Worm (Caenorhabditis elegans) whole organism, L4 larva: ENCODE results near the gene K01A6.6.
A peak's percentile ranks its signal among the peaks of the same experiment; 100 is the strongest.

Experiments used
- F37D6.2 ChIP-seq: sonication (generic microtip); optimal IDR thresholded peaks from 2 replicates; lab custom pipeline; 2016; ENCODE audit warnings: mild to moderate bottlenecking, missing genetic modification characterization, missing compliant biosample characterization
- F44E2.7 ChIP-seq: fragments of 200-800 bp; sonication (Bioruptor generic); IDR thresholded peaks from 2 replicates; pipeline ENCODE4 v2.1.2; 2022; ENCODE audit warnings: missing genetic modification characterization, missing compliant biosample characterization
- Y105C5A.15 ChIP-seq: fragments of 200-800 bp; sonication (Bioruptor generic); IDR thresholded peaks from 2 replicates; pipeline ENCODE4 v1.3.6; 2022; ENCODE audit warnings: missing genetic modification characterization, missing compliant biosample characterization
- ZK337.2 ChIP-seq: fragments of 200-800 bp; sonication (Bioruptor generic); IDR thresholded peaks from 2 replicates; pipeline ENCODE4 v1.3.6; 2022; ENCODE audit warnings: missing genetic modification reagents, missing genetic modification characterization, missing compliant biosample characterization
- aha-1 ChIP-seq: fragments of 150-350 bp; peaks from one replicate; lab custom pipeline; 2014; ENCODE audit warnings: missing biosample characterization, missing genetic modification characterization
- ama-1 ChIP-seq: fragments of 150-350 bp; optimal IDR thresholded peaks from 2 replicates; lab custom pipeline; 2014; ENCODE audit warnings: inconsistent platforms, mixed read lengths
- ceh-32 ChIP-seq: sonication (generic microtip); optimal IDR thresholded peaks from 2 replicates; lab custom pipeline; 2016; ENCODE audit warnings: mild to moderate bottlenecking, missing genetic modification characterization, missing compliant biosample characterization; ENCODE audit not compliant: poor library complexity
- ceh-44 ChIP-seq: fragments of 200-800 bp; sonication (Bioruptor generic); IDR thresholded peaks from 2 replicates; pipeline ENCODE4 v1.3.6; 2022; ENCODE audit warnings: missing genetic modification reagents, missing genetic modification characterization, missing compliant biosample characterization
- ceh-82 ChIP-seq: sonication (generic microtip); optimal IDR thresholded peaks from 2 replicates; lab custom pipeline; 2017; ENCODE audit warnings: missing biosample characterization, missing genetic modification characterization
- ces-1 ChIP-seq: fragments of 150-350 bp; sonication (generic microtip); optimal IDR thresholded peaks from 4 replicates; lab custom pipeline; 2014; ENCODE audit warnings: missing biosample characterization, missing genetic modification reagents, missing genetic modification characterization
- ctbp-1 ChIP-seq: fragments of 200-800 bp; sonication (Bioruptor generic); IDR thresholded peaks from 2 replicates; pipeline ENCODE4 v1.3.6; 2022; ENCODE audit warnings: missing genetic modification reagents, missing genetic modification characterization, missing compliant biosample characterization
- fkh-10 ChIP-seq: fragments of 150-350 bp; optimal IDR thresholded peaks from 2 replicates; lab custom pipeline; 2014; ENCODE audit warnings: missing biosample characterization, missing genetic modification reagents, missing genetic modification characterization
- gei-8 ChIP-seq: fragments of 200-800 bp; sonication (Bioruptor generic); optimal IDR thresholded peaks from 2 replicates; lab custom pipeline; 2018; ENCODE audit warnings: mild to moderate bottlenecking, missing genetic modification characterization, missing compliant biosample characterization
- hlh-11 ChIP-seq: fragments of 200-800 bp; sonication (Bioruptor generic); optimal IDR thresholded peaks from 2 replicates; lab custom pipeline; 2018; ENCODE audit warnings: mild to moderate bottlenecking, missing genetic modification characterization, missing compliant biosample characterization
- lin-13 ChIP-seq: fragments of 150-350 bp; optimal IDR thresholded peaks from 2 replicates; lab custom pipeline; 2014; ENCODE audit warnings: missing biosample characterization, missing genetic modification reagents, missing genetic modification characterization
- lin-15B ChIP-seq: fragments of 150-350 bp; sonication (generic microtip); optimal IDR thresholded peaks from 3 replicates; lab custom pipeline; 2014; ENCODE audit warnings: missing biosample characterization, missing genetic modification characterization
- madf-9 ChIP-seq: fragments of 200-800 bp; sonication (Bioruptor generic); conservative IDR thresholded peaks from 2 replicates; pipeline ENCODE4 v1.3.6; 2022; ENCODE audit warnings: missing genetic modification reagents, missing genetic modification characterization, missing compliant biosample characterization
- mdt-29 ChIP-seq: fragments of 200-800 bp; sonication (Bioruptor generic); IDR thresholded peaks from 2 replicates; pipeline ENCODE4 v1.3.6; 2022; ENCODE audit warnings: missing genetic modification reagents, missing genetic modification characterization, missing compliant biosample characterization
- mxl-2 ChIP-seq: fragments of 200-800 bp; sonication (Bioruptor generic); conservative IDR thresholded peaks from 2 replicates; pipeline ENCODE4 v1.3.6; 2022; ENCODE audit warnings: missing genetic modification reagents, missing genetic modification characterization, missing compliant biosample characterization
- mxl-3 ChIP-seq: fragments of 200-800 bp; sonication (Bioruptor generic); optimal IDR thresholded peaks from 2 replicates; lab custom pipeline; 2018; ENCODE audit warnings: mild to moderate bottlenecking, missing genetic modification characterization, missing compliant biosample characterization
- nhr-102 ChIP-seq: sonication (generic microtip); optimal IDR thresholded peaks from 2 replicates; lab custom pipeline; 2016; ENCODE audit warnings: mild to moderate bottlenecking, missing genetic modification characterization, moderate library complexity, missing compliant biosample characterization
- nhr-41 ChIP-seq: fragments of 200-800 bp; sonication (Bioruptor generic); IDR thresholded peaks from 2 replicates; pipeline ENCODE4 v1.3.6; 2022; ENCODE audit warnings: missing genetic modification reagents, missing genetic modification characterization, missing compliant biosample characterization
- nhr-48 ChIP-seq: sonication (generic microtip); optimal IDR thresholded peaks from 2 replicates; lab custom pipeline; 2016; ENCODE audit warnings: mild to moderate bottlenecking, missing genetic modification characterization, missing compliant biosample characterization
- nhr-6 ChIP-seq: fragments of 150-350 bp; optimal IDR thresholded peaks from 2 replicates; lab custom pipeline; 2014; ENCODE audit warnings: missing biosample characterization, missing genetic modification characterization
- nhr-76 ChIP-seq: fragments of 150-350 bp; optimal IDR thresholded peaks from 2 replicates; lab custom pipeline; 2014; ENCODE audit warnings: missing biosample characterization, missing genetic modification characterization
- php-3 ChIP-seq: fragments of 200-800 bp; sonication (Bioruptor generic); IDR thresholded peaks from 2 replicates; pipeline ENCODE4 v1.3.6; 2022; ENCODE audit warnings: missing genetic modification reagents, missing genetic modification characterization, missing compliant biosample characterization
- pqm-1 ChIP-seq: sonication (generic microtip); optimal IDR thresholded peaks from 2 replicates; lab custom pipeline; 2017; ENCODE audit warnings: missing biosample characterization, missing genetic modification characterization
- skn-1 ChIP-seq: fragments of 150-350 bp; optimal IDR thresholded peaks from 2 replicates; lab custom pipeline; 2014; ENCODE audit warnings: missing biosample characterization, missing genetic modification characterization
- snpc-4 ChIP-seq: fragments of 150-350 bp; optimal IDR thresholded peaks from 2 replicates; lab custom pipeline; 2014; ENCODE audit warnings: missing biosample characterization, missing genetic modification characterization
- tra-1 ChIP-seq: fragments of 200-800 bp; sonication (Bioruptor generic); IDR thresholded peaks from 2 replicates; pipeline ENCODE4 v1.3.6; 2022; ENCODE audit warnings: missing genetic modification reagents, missing genetic modification characterization, missing compliant biosample characterization
- unc-62 ChIP-seq, 3 experiments: fragments of 150-350 bp in 1 of 3; sonication (generic microtip); optimal IDR thresholded peaks in 2 of 3; peaks in 1 of 3; 1 replicate in 1 of 3; 2 replicates in 2 of 3; lab custom pipeline; 2014 to 2017; ENCODE audit warnings: missing biosample characterization in 3 of 3, missing genetic modification characterization in 3 of 3, missing genetic modification reagents in 3 of 3, missing genotype in 1 of 3
- vab-7 ChIP-seq: fragments of 200-800 bp; sonication (Bioruptor generic); IDR thresholded peaks from 2 replicates; pipeline ENCODE4 v1.3.6; 2022; ENCODE audit warnings: missing genetic modification reagents, missing genetic modification characterization, missing compliant biosample characterization
- zip-2 ChIP-seq: fragments of 150-350 bp; optimal IDR thresholded peaks from 2 replicates; lab custom pipeline; 2014; ENCODE audit warnings: missing biosample characterization, missing genetic modification characterization
- ztf-11 ChIP-seq: fragments of 150-350 bp; optimal IDR thresholded peaks from 2 replicates; lab custom pipeline; 2014; ENCODE audit warnings: missing biosample characterization, missing genetic modification characterization

K01A6.6 gene

ce11 chrIV:11723255-11723654 is 11.9 kb upstream of the K01A6.6 start:
- TF ChIP-seq fkh-10: peak; percentile 44
- peak; percentile 4 for TF ChIP-seq ces-1 (GFP tag; lab: Kevin White, UChicago)
- no peak for TF ChIP-seq nhr-41 (GFP tag; lab: Robert Waterston, UW)
- TF ChIP-seq nhr-48 (tag; lab: Kevin White, UChicago): no peak
- TF ChIP-seq Y105C5A.15 (GFP tag; lab: Robert Waterston, UW): no peak

ce11 chrIV:11737269-11737668 is 2.1 kb downstream of the K01A6.6 start, which contains the start of gene K01A6.8:
Gene K01A6.8, minus strand, starts transcription at chrIV:11737369.
- no peak for TF ChIP-seq gei-8 (GFP tag; lab: Kevin White, UChicago)
- no peak for TF ChIP-seq ama-1
- TF ChIP-seq nhr-76 (tag; lab: Kevin White, UChicago): no peak
- no peak for TF ChIP-seq ceh-32 (tag; lab: Kevin White, UChicago)
- no peak for TF ChIP-seq pqm-1
- TF ChIP-seq php-3 (GFP tag; lab: Robert Waterston, UW): no peak
- TF ChIP-seq F44E2.7 (GFP tag; lab: Robert Waterston, UW): no peak
- TF ChIP-seq skn-1 (tag; lab: Kevin White, UChicago): no peak
- no peak for TF ChIP-seq ceh-44
- TF ChIP-seq mdt-29 (GFP tag; lab: Robert Waterston, UW): no peak
- TF ChIP-seq, all 104 proteins: peak for 0

ce11 chrIV:11738092-11738617 is 3.0 kb downstream of the K01A6.6 start, which contains the start of gene K01A6.7:
Gene K01A6.7, minus strand, starts transcription at chrIV:11738567.
- TF ChIP-seq nhr-6 (tag; lab: Kevin White, UChicago) (no peak), mxl-3 (no peak), aha-1 (tag; lab: Kevin White, UChicago) (peak; percentile 95)

DNA sequence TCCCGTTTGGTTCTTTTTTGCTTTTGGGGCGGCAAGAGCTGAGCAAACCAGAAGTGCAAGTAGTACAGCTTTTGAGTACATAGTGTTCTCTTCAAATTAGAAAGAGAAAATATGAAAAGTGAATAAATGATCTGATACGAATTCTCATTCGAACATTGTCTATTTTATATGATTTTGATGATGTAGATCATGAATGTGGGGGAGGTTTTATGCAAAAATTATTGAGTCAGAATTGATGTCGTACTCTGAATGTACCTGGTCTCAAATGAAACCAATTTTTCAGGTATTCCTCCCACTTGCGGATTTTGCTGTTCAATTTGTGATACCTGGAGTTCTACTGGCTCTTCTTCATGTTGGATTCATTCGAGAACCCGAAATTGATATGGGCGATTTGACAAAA is 5.1 kb downstream of the K01A6.6 start, which contains the start of gene K01A6.4:
TSS of gene K01A6.4 (minus strand) at position 101 of the 400 bp plus-strand sequence.
- TF ChIP-seq ztf-11 (tag; lab: Kevin White, UChicago) (no peak), ZK337.2 (GFP tag; lab: Robert Waterston, UW) (no peak), ceh-82 (no peak), zip-2 (no peak), php-3 (GFP tag; lab: Robert Waterston, UW) (no peak), nhr-48 (tag; lab: Kevin White, UChicago) (no peak)
- TF ChIP-seq, all 104 proteins: peak for 0

ce11 chrIV:11742406-11742805 is 7.3 kb downstream of the K01A6.6 start, which contains the start of gene K01A6.5:
Gene K01A6.5, plus strand, starts transcription at chrIV:11742706.
- TF ChIP-seq unc-62 (GFP tag; optimal IDR thresholded peaks at IDR 0.05 in 1 of 2; lab: Kevin White, UChicago): no peak
- no peak for TF ChIP-seq unc-62 (tag; optimal IDR thresholded peaks at IDR 0.05; lab: Kevin White, UChicago)
- no peak for TF ChIP-seq ctbp-1 (GFP tag; lab: Robert Waterston, UW)
- no peak for TF ChIP-seq snpc-4
- no peak for TF ChIP-seq zip-2
- TF ChIP-seq lin-15B: no peak
- no peak for TF ChIP-seq tra-1 (GFP tag; lab: Robert Waterston, UW)
- TF ChIP-seq mxl-2 (GFP tag; lab: Robert Waterston, UW): no peak
- no peak for TF ChIP-seq madf-9 (GFP tag; lab: Robert Waterston, UW)
- no peak for TF ChIP-seq Y105C5A.15 (GFP tag; lab: Robert Waterston, UW)
- TF ChIP-seq ces-1 (GFP tag; lab: Kevin White, UChicago): no peak
- TF ChIP-seq nhr-41 (GFP tag; lab: Robert Waterston, UW): no peak
- TF ChIP-seq F37D6.2 (tag; lab: Kevin White, UChicago): no peak
- no peak for TF ChIP-seq vab-7 (GFP tag; lab: Robert Waterston, UW)
- TF ChIP-seq lin-13 (GFP tag; lab: Kevin White, UChicago): no peak
- no peak for TF ChIP-seq ZK337.2 (GFP tag; lab: Robert Waterston, UW)
- TF ChIP-seq nhr-102 (tag; lab: Kevin White, UChicago): no peak
- TF ChIP-seq hlh-11 (tag; lab: Kevin White, UChicago): no peak
- TF ChIP-seq, all 104 proteins: peak for 0
